Fruit fly (Drosophila melanogaster) Kc167 (cell line): ENCODE measurements around the gene Jasper.

Source experiments
- Myc ChIP-seq: fragments of >200 bp; optimal IDR thresholded peaks from 2 replicates; lab custom pipeline; 2017; ENCODE audit warnings: missing external identifiers
- Sin3A ChIP-seq: fragments of >200 bp; optimal IDR thresholded peaks from 2 replicates; lab custom pipeline; 2018; ENCODE audit warnings: missing external identifiers
- h ChIP-seq: fragments of >200 bp; optimal IDR thresholded peaks from 3 replicates; lab custom pipeline; 2018; ENCODE audit warnings: missing external identifiers
- insv ChIP-seq: fragments of >200 bp; optimal IDR thresholded peaks from 3 replicates; lab custom pipeline; 2018; ENCODE audit warnings: missing external identifiers
- psq ChIP-seq: fragments of >200 bp; optimal IDR thresholded peaks from 2 replicates; lab custom pipeline; 2017; ENCODE audit warnings: missing external identifiers
- ttk ChIP-seq: sonication (Bioruptor generic); optimal IDR thresholded peaks from 2 replicates; lab custom pipeline; 2017; ENCODE audit warnings: missing external identifiers

Jasper gene

DNA sequence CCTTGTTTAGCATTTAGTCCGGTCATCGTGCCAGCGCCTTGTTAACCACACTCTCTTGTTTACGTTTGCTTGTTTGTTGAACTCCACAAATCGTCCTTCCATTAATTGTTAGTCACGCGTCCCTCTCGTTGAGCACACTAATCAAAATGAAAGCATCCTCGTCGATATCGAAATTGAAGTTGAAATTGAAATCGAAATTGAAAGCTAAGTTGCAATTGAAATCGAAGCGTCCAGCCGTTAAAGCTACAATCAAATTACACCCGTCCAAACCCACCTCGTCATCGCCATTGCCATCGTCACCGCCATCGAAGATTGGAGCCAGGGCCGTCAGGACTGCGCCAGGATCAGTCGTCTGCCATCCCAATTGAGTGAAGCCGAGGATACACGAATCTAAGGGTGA lies 28.9 kb upstream of the Jasper start:
- TF ChIP-seq Myc (no peak), insv (lab: Kevin White, UChicago) (no peak), psq (lab: Kevin White, UChicago) (no peak), h (lab: Kevin White, UChicago) (no peak), ttk (lab: Kevin White, UChicago) (no peak), Sin3A (no peak)

DNA sequence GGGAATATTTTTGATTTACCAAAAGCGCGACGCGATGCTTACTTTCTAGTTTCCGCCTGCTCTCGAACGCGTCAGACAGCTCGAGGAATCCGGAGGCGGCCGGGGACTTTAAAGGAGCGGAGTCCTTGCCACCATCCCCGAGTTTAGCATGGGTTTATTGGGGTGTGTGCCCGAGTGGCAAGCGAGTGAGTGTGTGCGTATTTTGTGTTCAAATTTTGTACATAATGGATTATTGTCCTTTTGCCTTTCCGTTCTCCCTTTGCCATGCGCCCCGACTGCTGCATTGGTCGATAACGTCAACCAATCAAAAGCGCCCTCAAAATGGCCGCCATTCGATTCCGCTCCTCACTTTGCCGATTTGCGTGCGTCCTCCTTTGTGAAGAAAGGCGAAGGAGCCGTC lies 22.3 kb upstream of the Jasper start:
- TF ChIP-seq ttk (lab: Kevin White, UChicago) (no peak), Myc (no peak), psq (lab: Kevin White, UChicago) (no peak), insv (lab: Kevin White, UChicago) (no peak)

DNA sequence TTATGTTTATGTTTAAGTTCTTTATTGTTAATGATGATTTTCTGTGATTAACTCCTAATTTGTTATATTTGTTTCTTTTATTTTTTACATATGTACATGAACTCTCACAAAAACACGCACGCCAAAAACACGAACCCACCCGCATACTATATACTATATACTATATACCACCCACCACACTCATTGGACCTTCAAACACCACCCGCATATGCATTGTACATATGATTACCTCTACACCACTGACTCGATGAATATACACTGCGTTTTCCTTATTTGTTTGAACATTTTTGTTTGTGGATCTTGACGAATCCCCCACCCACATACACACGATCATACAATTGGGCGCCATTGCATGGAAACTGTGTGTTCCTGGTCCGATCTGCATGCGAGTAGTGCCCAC lies 20.0 kb upstream of the Jasper start:
- TF ChIP-seq ttk (lab: Kevin White, UChicago) = no peak

DNA sequence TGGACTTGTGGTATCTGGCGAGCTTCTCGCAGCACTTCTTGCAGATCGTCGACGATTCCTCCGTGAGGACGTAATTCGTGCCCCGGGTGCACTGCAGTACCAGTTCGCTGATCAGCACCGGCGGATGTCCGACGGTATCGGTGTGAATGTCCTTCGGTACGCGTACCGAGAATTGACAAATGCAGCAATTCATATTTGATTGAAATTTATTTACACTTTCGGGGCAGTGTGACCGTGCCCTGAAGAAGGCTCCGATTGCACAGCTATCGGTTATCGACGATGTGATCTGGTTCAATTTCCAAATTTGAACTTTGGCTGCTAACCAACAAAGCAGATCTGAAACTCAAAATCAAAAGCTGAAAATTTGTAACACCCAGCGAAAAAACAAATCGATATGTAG lies 15.7 kb upstream of the Jasper start, which contains the start of gene ZIPIC:
Gene ZIPIC, minus strand, starts transcription at position 262 of the 400 bp plus-strand sequence.
- TF ChIP-seq Myc (no peak), Sin3A (no peak), h (lab: Kevin White, UChicago) (no peak), ttk (lab: Kevin White, UChicago) (no peak), psq (lab: Kevin White, UChicago) (no peak), insv (lab: Kevin White, UChicago) (no peak)

DNA sequence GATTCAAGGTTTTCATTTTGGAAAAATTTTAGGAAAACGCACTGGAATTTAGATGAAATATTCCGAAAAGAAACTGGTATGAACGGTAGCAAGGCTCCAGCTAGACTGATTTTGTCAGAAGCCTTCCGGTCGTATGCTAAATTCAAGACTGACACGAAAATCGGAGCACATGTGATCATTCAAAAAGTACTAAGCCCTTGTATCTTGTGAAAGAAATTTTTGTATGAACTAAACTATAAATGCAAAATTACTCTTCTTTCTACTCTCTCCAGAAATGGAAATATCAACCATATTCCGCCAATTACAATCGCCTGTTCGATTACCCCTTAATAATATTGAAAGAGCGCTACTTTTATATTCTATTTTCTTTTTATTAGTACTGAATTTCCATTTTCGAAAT lies 14.7 kb upstream of the Jasper start, which contains the start of gene ocn:
Gene ocn, minus strand, starts transcription at position 101 of the 400 bp plus-strand sequence.
- TF ChIP-seq h (lab: Kevin White, UChicago) = no peak
- no peak for TF ChIP-seq insv (lab: Kevin White, UChicago)
- no peak for TF ChIP-seq Myc
- TF ChIP-seq ttk (lab: Kevin White, UChicago) = no peak
- no peak for TF ChIP-seq psq (lab: Kevin White, UChicago)
- no peak for TF ChIP-seq Sin3A

DNA sequence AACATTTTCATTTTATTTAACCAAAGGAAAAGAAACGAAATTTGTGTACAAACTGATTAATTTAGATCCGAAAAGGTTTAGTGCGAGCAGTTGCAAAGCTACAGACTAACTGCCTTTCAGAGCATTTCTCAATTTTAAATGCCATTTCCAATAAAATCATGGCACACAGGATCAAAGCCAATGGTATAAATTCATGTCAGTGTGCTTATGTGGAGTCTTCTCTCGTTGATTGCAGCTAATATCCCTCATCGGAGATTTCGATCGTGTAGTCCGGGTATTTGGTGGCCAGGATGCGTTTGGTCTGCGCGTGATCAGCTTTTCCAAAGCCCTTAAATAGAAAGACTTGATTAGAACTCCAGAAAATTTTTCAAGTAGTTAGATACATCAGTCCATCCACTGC lies 13.7 kb upstream of the Jasper start, which contains the start of gene janB:
Gene janB, minus strand, starts transcription at position 101 of the 400 bp plus-strand sequence.
- TF ChIP-seq psq (lab: Kevin White, UChicago) = no peak
- TF ChIP-seq ttk (lab: Kevin White, UChicago) = no peak
- no peak for TF ChIP-seq Myc
- no peak for TF ChIP-seq h (lab: Kevin White, UChicago)
- TF ChIP-seq Sin3A = no peak
- TF ChIP-seq insv (lab: Kevin White, UChicago) = no peak

DNA sequence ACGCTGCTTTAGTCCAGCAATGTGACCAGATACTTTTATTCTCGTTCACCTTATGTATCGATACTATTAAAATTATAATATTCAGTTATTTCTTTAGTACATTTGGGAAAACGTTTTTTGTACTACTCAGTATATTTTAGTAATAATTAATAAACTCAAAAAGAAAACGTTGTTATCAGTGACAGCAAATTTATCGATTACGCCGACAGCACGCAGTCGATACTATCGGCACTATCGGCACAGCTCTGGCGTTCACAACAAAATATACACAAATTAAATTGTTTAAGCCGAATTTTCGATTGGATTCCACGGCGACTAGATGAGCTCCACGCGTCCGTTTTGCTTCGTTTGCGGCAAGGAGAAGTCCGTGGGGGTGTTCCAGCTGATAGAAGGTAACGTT lies 12.8 kb upstream of the Jasper start, which contains the start of the genes janA, Sry-alpha and Sry-beta:
Gene janA, minus strand, starts transcription at position 40 of the 400 bp plus-strand sequence.
Gene Sry-alpha, plus strand, starts transcription at position 226 of the 400 bp plus-strand sequence.
Gene Sry-beta, plus strand, starts transcription at position 226 of the 400 bp plus-strand sequence.
- TF ChIP-seq psq (lab: Kevin White, UChicago) (no peak), insv (lab: Kevin White, UChicago) (no peak), Sin3A (no peak), Myc (no peak)

DNA sequence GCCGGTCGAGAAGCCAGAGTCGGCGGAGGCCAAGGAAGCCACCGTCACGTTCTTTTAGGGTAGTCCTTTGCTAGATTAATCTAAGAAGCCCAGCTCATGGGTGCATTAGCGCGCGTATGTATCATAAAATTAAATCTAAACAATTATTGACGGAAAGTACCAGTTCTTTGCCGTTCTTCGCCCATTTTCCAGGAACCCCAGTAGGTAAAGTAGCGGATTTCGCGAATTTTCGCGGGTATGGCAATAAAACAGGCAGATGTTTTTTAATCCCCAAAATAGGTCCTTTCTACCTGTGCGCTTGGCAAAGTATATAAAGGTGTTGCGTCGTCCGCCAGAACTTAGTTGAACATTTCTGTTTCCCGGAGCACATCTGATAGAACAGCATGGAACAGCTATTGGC lies 11.4 kb upstream of the Jasper start:
- TF ChIP-seq h (lab: Kevin White, UChicago) = no peak
- TF ChIP-seq insv (lab: Kevin White, UChicago) = no peak
- no peak for TF ChIP-seq psq (lab: Kevin White, UChicago)
- TF ChIP-seq ttk (lab: Kevin White, UChicago) = no peak
- no peak for TF ChIP-seq Sin3A
- no peak for TF ChIP-seq Myc

DNA sequence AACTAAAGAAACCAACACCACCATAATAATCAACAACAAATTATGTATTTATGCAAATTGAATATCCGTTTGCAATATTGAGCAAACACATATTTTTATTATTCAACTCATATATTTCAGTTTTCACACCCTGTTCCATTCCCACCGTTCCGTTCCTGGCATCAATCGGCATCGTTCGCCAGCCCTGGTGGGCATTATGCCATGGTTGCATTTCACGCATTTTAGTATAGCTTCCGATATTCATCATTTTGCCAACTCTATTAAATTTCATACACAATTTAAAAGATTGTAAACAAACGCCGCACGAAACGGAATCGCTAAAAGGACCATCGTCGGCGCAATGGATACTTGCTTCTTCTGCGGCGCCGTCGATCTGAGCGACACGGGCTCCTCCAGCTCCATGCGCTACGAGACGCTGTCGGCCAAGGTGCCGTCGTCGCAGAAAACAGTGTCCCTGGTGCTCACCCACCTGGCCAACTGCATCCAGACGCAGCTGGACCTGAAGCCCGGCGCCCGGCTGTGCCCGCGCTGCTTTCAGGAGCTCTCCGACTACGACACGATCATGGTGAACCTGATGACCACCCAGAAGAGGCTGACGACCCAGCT lies 9.1 kb upstream of the Jasper start, which contains the start of gene Sry-delta:
Gene Sry-delta, plus strand, starts transcription at position 203 of the 606 bp plus-strand sequence.
- TF ChIP-seq psq (lab: Kevin White, UChicago) (no peak), Myc (no peak), h (lab: Kevin White, UChicago) (no peak), Sin3A (no peak), ttk (lab: Kevin White, UChicago) (no peak)

DNA sequence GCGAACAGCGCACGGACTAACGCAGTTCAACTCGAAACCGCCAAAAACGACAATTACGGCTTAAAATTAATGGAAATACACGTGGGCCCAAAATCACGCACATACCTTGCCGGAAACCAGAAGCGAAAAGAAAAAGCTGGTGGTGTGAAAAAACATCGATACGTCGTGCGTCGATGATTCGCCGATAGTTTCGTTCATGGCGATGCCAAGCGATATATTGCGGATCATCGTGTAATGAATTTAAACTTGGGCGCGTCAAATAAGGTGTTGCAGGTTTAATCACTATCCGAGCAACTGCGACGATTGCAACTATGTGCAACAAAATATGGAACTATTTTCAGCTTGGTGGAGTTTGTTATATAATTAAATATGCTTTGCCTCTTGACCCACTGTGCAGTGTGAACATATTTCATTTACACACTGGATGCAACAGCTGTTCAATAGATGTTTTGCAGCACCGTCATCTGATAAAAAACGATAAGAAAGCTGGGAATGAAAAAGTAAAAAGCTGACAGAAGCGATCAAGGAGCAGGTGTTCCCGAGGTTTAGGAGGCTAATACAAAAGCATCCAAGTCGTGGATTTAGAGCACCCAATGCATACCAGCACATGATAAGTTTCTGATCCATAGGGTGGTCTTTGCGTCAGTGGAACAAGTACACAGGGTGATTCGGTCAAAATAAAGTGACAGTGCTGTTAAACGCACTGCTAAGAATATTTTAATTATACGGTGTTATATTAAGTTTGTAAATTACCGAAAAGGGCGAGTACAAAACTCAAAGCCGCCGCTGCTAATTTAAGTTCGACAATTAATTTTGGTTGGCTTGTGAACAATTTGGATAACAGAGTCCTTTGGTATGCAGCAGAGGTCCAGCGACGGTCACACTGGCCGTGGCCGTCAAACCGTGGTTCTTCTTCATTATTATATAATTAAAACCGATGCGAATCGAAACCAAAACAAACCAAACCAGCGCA lies 6.0 kb upstream of the Jasper start, which contains the start of the genes RpL32 and CG7943:
Gene RpL32, minus strand, starts transcription at position 133 of the 973 bp plus-strand sequence.
Gene CG7943, plus strand, starts transcription at position 442 of the 973 bp plus-strand sequence.
- TF ChIP-seq ttk (lab: Kevin White, UChicago) (no peak), h (lab: Kevin White, UChicago) (no peak)

DNA sequence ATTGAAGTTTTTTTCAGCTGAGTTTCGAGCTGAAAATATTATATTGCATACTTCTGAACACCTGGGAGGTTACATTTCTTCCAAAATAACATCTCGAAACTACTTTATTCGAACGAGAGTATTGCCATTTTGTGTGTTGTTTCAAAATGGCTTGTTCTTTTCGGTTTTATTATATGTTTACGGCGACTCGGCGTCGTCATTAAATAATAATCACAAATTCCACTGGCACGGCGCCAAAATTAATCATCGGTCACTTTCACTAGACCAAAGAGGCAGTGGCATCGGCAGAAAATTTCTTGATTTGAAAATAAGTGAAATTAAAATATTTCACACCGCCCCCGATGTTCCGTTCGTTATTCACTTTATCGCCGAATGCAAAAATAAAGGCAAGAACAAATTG lies 1.9 kb upstream of the Jasper start:
- TF ChIP-seq h (lab: Kevin White, UChicago) = no peak
- TF ChIP-seq Sin3A = no peak
- no peak for TF ChIP-seq ttk (lab: Kevin White, UChicago)

DNA sequence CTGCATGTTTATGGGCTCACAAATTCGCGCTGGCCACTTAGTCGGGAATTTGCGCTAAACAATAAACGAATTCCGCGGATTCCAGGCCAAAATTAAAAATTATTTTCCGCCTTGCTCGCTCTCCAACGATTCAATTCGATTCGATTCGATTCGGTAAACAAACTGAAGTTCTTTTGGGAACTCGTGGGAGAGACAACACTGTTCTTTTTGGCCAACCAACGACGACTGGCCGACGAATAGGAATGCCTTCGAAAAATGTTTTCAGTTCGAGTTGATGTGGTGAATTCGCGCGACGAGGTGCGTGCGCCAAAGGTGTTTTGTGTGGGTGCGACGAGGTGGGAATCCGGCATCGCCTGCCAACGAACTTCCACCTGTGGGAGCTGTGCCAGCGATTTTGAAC lies 381 bp upstream of the Jasper start, which contains the start of gene CG15528:
Gene CG15528, minus strand, starts transcription at position 180 of the 400 bp plus-strand sequence.
- TF ChIP-seq ttk (lab: Kevin White, UChicago) (no peak), insv (lab: Kevin White, UChicago) (no peak), psq (lab: Kevin White, UChicago) (no peak), h (lab: Kevin White, UChicago) (no peak), Myc (no peak), Sin3A (no peak)
